Worm (Caenorhabditis elegans): ENCODE data around the gene trr-1.
A peak's percentile ranks its signal among the peaks of the same experiment; 100 is the strongest.

The trr-1 gene

DNA sequence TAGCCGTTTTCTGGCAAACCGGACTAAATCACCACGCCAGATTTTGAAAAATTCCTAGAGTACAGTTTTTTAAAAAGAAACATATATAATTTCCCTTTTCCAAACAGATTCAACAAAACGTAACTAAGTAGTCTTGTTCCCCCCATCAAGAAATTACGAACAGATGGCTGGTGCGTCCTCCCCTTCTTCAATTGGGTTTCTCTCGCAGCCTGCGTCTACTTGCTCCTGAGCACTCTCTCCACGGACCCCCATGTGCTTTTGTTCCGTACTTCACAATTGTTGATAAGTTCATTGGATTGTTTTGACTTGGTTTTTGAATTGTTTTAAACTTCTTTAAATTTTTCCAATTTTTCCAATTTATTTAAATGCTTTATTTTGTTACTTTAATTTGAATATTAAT is 12.3 kb upstream of the trr-1 start:
- TF ChIP-seq fkh-6 (tag; optimal IDR thresholded peaks at IDR 0.05) (no peak), odd-2 (tag; optimal IDR thresholded peaks at IDR 0.05) (no peak), K09A11.1 (tag; optimal IDR thresholded peaks at IDR 0.05; ENCODE audit: insufficient read depth) (no peak), nfya-1 (tag; optimal IDR thresholded peaks at IDR 0.05) (peak; percentile 29), zip-5 (tag; optimal IDR thresholded peaks at IDR 0.05) (no peak), che-1 (tag; optimal IDR thresholded peaks at IDR 0.05) (no peak), ceh-31 (tag; optimal IDR thresholded peaks at IDR 0.05) (peak; percentile 1), lin-11 (tag; optimal IDR thresholded peaks at IDR 0.05) (no peak), unc-42 (tag; optimal IDR thresholded peaks at IDR 0.05) (peak; percentile 59), elt-2 (tag; optimal IDR thresholded peaks at IDR 0.05) (no peak), hlh-8 (tag; optimal IDR thresholded peaks at IDR 0.05) (peak; percentile 73), unc-55 (GFP tag; optimal IDR thresholded peaks at IDR 0.05) (peak; percentile 8), pag-3 (tag; optimal IDR thresholded peaks at IDR 0.05; ENCODE audit: borderline replicate concordance) (no peak)

DNA sequence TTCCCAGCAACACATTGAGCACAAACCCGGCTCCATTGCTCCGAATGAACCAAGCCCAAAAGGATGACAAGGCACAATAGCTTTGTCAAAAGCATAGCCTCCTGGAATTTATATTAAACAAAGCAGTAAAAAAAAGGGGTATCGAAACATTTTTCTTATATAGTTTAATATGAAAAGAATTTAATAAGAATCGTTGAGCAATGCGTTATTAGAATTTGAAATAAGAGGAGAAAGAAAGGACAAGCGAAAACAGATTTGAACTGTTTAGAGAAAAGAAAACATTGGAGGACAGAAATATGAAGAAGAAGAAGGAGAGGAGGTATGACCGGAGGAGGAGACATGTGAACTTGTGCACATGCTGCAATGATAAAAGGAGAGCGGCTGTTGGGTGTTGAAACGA is 9.4 kb upstream of the trr-1 start, which contains the start of gene C47D12.5:
Gene C47D12.5 (minus strand): TSS at position 101 of the 400 bp plus-strand sequence.
- TF ChIP-seq pha-4 (tag; optimal IDR thresholded peaks at IDR 0.05) = no peak
- no peak for TF ChIP-seq gmeb-2 (tag; optimal IDR thresholded peaks at IDR 0.05)

ce11 chrII:11681136-11681824 is 5.6 kb upstream of the trr-1 start, which contains the start of the genes sfxn-1.4 and C47D12.4:
sfxn-1.4 (minus strand) TSS chrII:11681236.
C47D12.4 (plus strand) TSS chrII:11681774.
- TF ChIP-seq nhr-11 (tag; optimal IDR thresholded peaks at IDR 0.05) (no peak), ets-4 (tag; optimal IDR thresholded peaks at IDR 0.05) (no peak), odd-2 (tag; optimal IDR thresholded peaks at IDR 0.05) (no peak), K02D7.2 (tag; optimal IDR thresholded peaks at IDR 0.05) (no peak), gmeb-2 (tag; optimal IDR thresholded peaks at IDR 0.05) (no peak), F13H6.1 (tag; optimal IDR thresholded peaks at IDR 0.05) (no peak), npax-4 (tag; optimal IDR thresholded peaks at IDR 0.05) (no peak)

- no peak for TF ChIP-seq ztf-16 (tag; optimal IDR thresholded peaks at IDR 0.05)
- TF ChIP-seq C08G9.2 (tag; optimal IDR thresholded peaks at IDR 0.05) = no peak
- no peak for TF ChIP-seq pax-1 (tag; optimal IDR thresholded peaks at IDR 0.05)
- no peak for TF ChIP-seq hlh-6 (tag; optimal IDR thresholded peaks at IDR 0.05)
- TF ChIP-seq zip-5 (tag; optimal IDR thresholded peaks at IDR 0.05) = no peak
- TF ChIP-seq lin-11 (tag; optimal IDR thresholded peaks at IDR 0.05) = no peak
- TF ChIP-seq K02D7.2 (tag; optimal IDR thresholded peaks at IDR 0.05) = no peak
- no peak for TF ChIP-seq eyg-1 (tag; optimal IDR thresholded peaks at IDR 0.05)
- no peak for TF ChIP-seq dmd-4 (tag; optimal IDR thresholded peaks at IDR 0.05; ENCODE audit: borderline replicate concordance)
- no peak for TF ChIP-seq rnt-1 (tag; optimal IDR thresholded peaks at IDR 0.05)
- TF ChIP-seq ahr-1 (tag; optimal IDR thresholded peaks at IDR 0.05) = no peak
- no peak for TF ChIP-seq ceh-19 (GFP tag; optimal IDR thresholded peaks at IDR 0.05)
- no peak for TF ChIP-seq sox-4 (tag; optimal IDR thresholded peaks at IDR 0.05)
- TF ChIP-seq C38D4.7 (GFP tag; optimal IDR thresholded peaks at IDR 0.05) = no peak
- no peak for TF ChIP-seq sdc-2 (tag; optimal IDR thresholded peaks at IDR 0.05)
- no peak for TF ChIP-seq hlh-13 (GFP tag; optimal IDR thresholded peaks at IDR 0.05)
Observed at ce11 chrII:11680220-11680619, 4.5 kb upstream of the trr-1 start.

DNA sequence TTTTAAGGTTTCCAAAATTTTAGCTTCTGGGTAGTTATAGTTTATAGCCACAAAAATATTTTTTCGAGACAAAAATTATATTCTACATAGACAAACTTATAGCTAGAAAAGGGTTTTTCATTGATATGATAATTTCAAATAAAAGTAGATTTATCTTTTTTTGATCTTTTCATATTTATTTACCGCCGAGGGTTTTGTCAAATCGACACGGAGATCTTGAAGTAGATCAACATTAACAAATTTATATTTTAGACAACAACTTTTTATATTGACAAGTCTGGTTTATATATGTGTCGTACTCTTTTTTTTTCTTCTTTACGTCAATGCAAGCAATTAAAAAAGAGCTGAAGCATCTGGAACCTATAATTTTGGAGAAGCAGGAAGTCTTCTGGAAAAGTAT is 16.9 kb downstream of the trr-1 start:
- no peak for TF ChIP-seq elt-2 (tag; optimal IDR thresholded peaks at IDR 0.05)
- TF ChIP-seq ceh-18 (tag; optimal IDR thresholded peaks at IDR 0.05) = no peak

All from whole organism, late embryonic.